Fruit fly (Drosophila melanogaster): ENCODE data around the gene Galt.

The Galt gene

dm6 chr2L:6673211-6674012 is 5.6 kb upstream of the Galt start, which contains the start of gene Spn27A (continued):
- TF ChIP-seq CG16863 (GFP tag; optimal IDR thresholded peaks at IDR 0.05) (peak; percentile 52), Taf1 (GFP tag; IDR thresholded peaks at IDR 0.05) (no peak), sob (GFP tag; IDR thresholded peaks at IDR 0.05) (0 out of 2 replicates have a peak, but pooled peaks have one; percentile 35), bsh (GFP tag; optimal IDR thresholded peaks at IDR 0.05) (peak; percentile 18 to 68), Meics (GFP tag; optimal IDR thresholded peaks at IDR 0.05) (no peak), CG15073 (GFP tag; optimal IDR thresholded peaks at IDR 0.05) (no peak), CG9215 (GFP tag; IDR thresholded peaks at IDR 0.05) (no peak), CG6254 (GFP tag; optimal IDR thresholded peaks at IDR 0.05) (no peak), CG7745 (tag; optimal IDR thresholded peaks at IDR 0.05) (no peak), pfk (GFP tag; optimal IDR thresholded peaks at IDR 0.05) (no peak), shn (GFP tag; optimal IDR thresholded peaks at IDR 0.05) (no peak), yki (optimal IDR thresholded peaks at IDR 0.05) (no peak), CG8924 (tag; optimal IDR thresholded peaks at IDR 0.05) (no peak), ERR (GFP tag; optimal IDR thresholded peaks at IDR 0.05) (peak; percentile 19), CG6175 (GFP tag; IDR thresholded peaks at IDR 0.05) (no peak; the same call in 2 of the 3 replicates), CG17912 (GFP tag; optimal IDR thresholded peaks at IDR 0.05) (peak; percentile 40), CG6272 (GFP tag; IDR thresholded peaks at IDR 0.05) (no peak), CG42726 (GFP tag; IDR thresholded peaks at IDR 0.05; ENCODE audit: partially characterized antibody) (no peak), ash1 (GFP tag; optimal IDR thresholded peaks at IDR 0.05) (no peak), sisA (GFP tag; IDR thresholded peaks at IDR 0.05) (peak; percentile 28; the same call in 1 of the 2 replicates), crp (GFP tag; optimal IDR thresholded peaks at IDR 0.05) (peak; percentile 88 to 97), dysf (GFP tag; IDR thresholded peaks at IDR 0.05) (peak; percentile 54), toy (GFP tag; IDR thresholded peaks at IDR 0.05) (no peak), mld (GFP tag; IDR thresholded peaks at IDR 0.05; ENCODE audit: partially characterized antibody) (no peak), B-H1 (GFP tag; IDR thresholded peaks at IDR 0.05) (0 out of 3 replicates have a peak, but pooled peaks have one; percentile 32), CG16779 (GFP tag; IDR thresholded peaks at IDR 0.05) (no peak), CG18764 (GFP tag; optimal IDR thresholded peaks at IDR 0.05) (peak; percentile 35), pb (GFP tag; optimal IDR thresholded peaks at IDR 0.05) (peak; percentile 32), BEAF-32 (GFP tag; optimal IDR thresholded peaks at IDR 0.05) (peak; percentile 42), jigr1 (GFP tag; IDR thresholded peaks at IDR 0.05) (no peak), knrl (GFP tag; IDR thresholded peaks at IDR 0.05; ENCODE audit: partially characterized antibody) (no peak), fd3F (GFP tag; optimal IDR thresholded peaks at IDR 0.05) (peak; percentile 27), br (optimal IDR thresholded peaks at IDR 0.05) (no peak), CG14710 (tag; optimal IDR thresholded peaks at IDR 0.05) (peak; percentile 75), CG4854 (GFP tag; optimal IDR thresholded peaks at IDR 0.05) (peak; percentile 35), CG15269 (tag; optimal IDR thresholded peaks at IDR 0.05) (peak; percentile 79), CG4424 (GFP tag; optimal IDR thresholded peaks at IDR 0.05) (peak; percentile 57), ATbp (GFP tag; optimal IDR thresholded peaks at IDR 0.05) (peak; percentile 26), Dip2 (GFP tag; IDR thresholded peaks at IDR 0.05) (no peak), bowl (GFP tag; IDR thresholded peaks at IDR 0.05) (no peak), CG1233 (GFP tag; optimal IDR thresholded peaks at IDR 0.05) (peak; percentile 54), CG18262 (tag; optimal IDR thresholded peaks at IDR 0.05) (peak; percentile 71), ham (GFP tag; IDR thresholded peaks at IDR 0.05) (no peak), en (GFP tag; optimal IDR thresholded peaks at IDR 0.05) (peak; percentile 19), CG12659 (GFP tag; optimal IDR thresholded peaks at IDR 0.05) (peak; percentile 63), Deaf1 (tag; optimal IDR thresholded peaks at IDR 0.05) (no peak), CG3726 (GFP tag; IDR thresholded peaks at IDR 0.05) (no peak; the same call in 2 of the 3 replicates), Dref (GFP tag; IDR thresholded peaks at IDR 0.05) (0 out of 2 replicates have a peak, but pooled peaks have one; percentile 33), salm (tag; optimal IDR thresholded peaks at IDR 0.05) (peak; percentile 31), Fer1 (GFP tag; optimal IDR thresholded peaks at IDR 0.05) (peak; percentile 46)

Data from whole organism, embryonic.